Fruit fly (Drosophila melanogaster) whole organism, embryonic: ENCODE data around the gene mRpS7.

Experiments
- Antp ChIP-seq: fragments of 200-800 bp; sonication (Bioruptor generic); optimal IDR thresholded peaks from 3 replicates; lab custom pipeline; 2016; ENCODE audit warnings: missing biosample characterization, missing genetic modification characterization
- Atf-2 ChIP-seq: fragments of 200-800 bp; sonication (Bioruptor generic); optimal IDR thresholded peaks from 2 replicates; lab custom pipeline; 2016; ENCODE audit warnings: missing biosample characterization, missing genetic modification characterization
- B-H2 ChIP-seq: fragments of 200-800 bp; sonication (Bioruptor generic); optimal IDR thresholded peaks from 2 replicates; lab custom pipeline; 2018; ENCODE audit warnings: missing biosample characterization, mild to moderate bottlenecking, missing genetic modification characterization
- BEAF-32 ChIP-seq: fragments of 200-800 bp; sonication (Bioruptor generic); optimal IDR thresholded peaks from 3 replicates; lab custom pipeline; 2017; ENCODE audit warnings: missing biosample characterization, missing genetic modification characterization, mild to moderate bottlenecking, moderate library complexity, missing genetic modification reagents
- CG1024 ChIP-seq: fragments of 200-800 bp; sonication (Bioruptor generic); IDR thresholded peaks from 2 replicates; pipeline ENCODE4 v1.3.6; 2022; ENCODE audit warnings: missing biosample characterization, missing genetic modification characterization
- CG11085 ChIP-seq: fragments of 200-800 bp; sonication (Bioruptor generic); IDR thresholded peaks from 2 replicates; pipeline ENCODE4 v1.3.6; 2022; ENCODE audit warnings: missing biosample characterization, missing genetic modification characterization
- CG11398 ChIP-seq: fragments of 200-800 bp; sonication (Bioruptor generic); optimal IDR thresholded peaks from 2 replicates; lab custom pipeline; 2016; ENCODE audit warnings: missing biosample characterization, missing genetic modification characterization
- CG12155 ChIP-seq: fragments of 200-800 bp; sonication (Bioruptor generic); optimal IDR thresholded peaks from 3 replicates; lab custom pipeline; 2016; ENCODE audit warnings: missing biosample characterization, missing genetic modification characterization
- CG1233 ChIP-seq: fragments of 200-800 bp; sonication (Bioruptor generic); optimal IDR thresholded peaks from 4 replicates; lab custom pipeline; 2018; ENCODE audit warnings: missing biosample characterization, mild to moderate bottlenecking, missing genetic modification characterization
- CG12744 ChIP-seq: fragments of 200-800 bp; sonication (Bioruptor generic); optimal IDR thresholded peaks from 2 replicates; lab custom pipeline; 2016; ENCODE audit warnings: missing biosample characterization, missing genetic modification characterization
- CG15514 ChIP-seq: fragments of 200-800 bp; sonication (Bioruptor generic); optimal IDR thresholded peaks from 3 replicates; lab custom pipeline; 2017; ENCODE audit warnings: missing biosample characterization, missing genetic modification characterization, mild to moderate bottlenecking, moderate library complexity, missing genetic modification reagents
- CG16779 ChIP-seq: fragments of 200-800 bp; sonication (Bioruptor generic); IDR thresholded peaks from 2 replicates; pipeline ENCODE4 v1.3.6; 2022; ENCODE audit warnings: missing biosample characterization, missing genetic modification characterization
- CG31388 ChIP-seq: fragments of 200-800 bp; sonication (Bioruptor generic); optimal IDR thresholded peaks from 2 replicates; lab custom pipeline; 2016; ENCODE audit warnings: missing biosample characterization, missing genetic modification characterization
- CG4404 ChIP-seq: fragments of 200-800 bp; sonication (Bioruptor generic); IDR thresholded peaks from 2 replicates; pipeline ENCODE4 v1.3.6; 2022; ENCODE audit warnings: missing biosample characterization, missing genetic modification characterization
- CG6175 ChIP-seq: fragments of 200-800 bp; sonication (Bioruptor generic); IDR thresholded peaks from 3 replicates; pipeline ENCODE4 v1.3.6; 2022; ENCODE audit warnings: missing biosample characterization, missing genetic modification characterization
- CG7357 ChIP-seq: fragments of 200-800 bp; sonication (Bioruptor generic); IDR thresholded peaks from 3 replicates; pipeline ENCODE4 v1.3.6; 2022; ENCODE audit warnings: missing biosample characterization, missing genetic modification characterization
- CG7928 ChIP-seq: fragments of 200-800 bp; sonication (Bioruptor generic); optimal IDR thresholded peaks from 2 replicates; lab custom pipeline; 2017; ENCODE audit warnings: missing biosample characterization, mild to moderate bottlenecking, missing genetic modification characterization
- CG8359 ChIP-seq: fragments of 200-800 bp; sonication (Bioruptor generic); optimal IDR thresholded peaks from 2 replicates; lab custom pipeline; 2017; ENCODE audit warnings: missing biosample characterization, mild to moderate bottlenecking, missing genetic modification characterization, borderline replicate concordance
- CG8388 ChIP-seq: fragments of 200-800 bp; sonication (Bioruptor generic); optimal IDR thresholded peaks from 2 replicates; lab custom pipeline; 2019; ENCODE audit warnings: missing biosample characterization, mild to moderate bottlenecking, missing genetic modification characterization, moderate library complexity
- CG8924 ChIP-seq: fragments of 200-800 bp; optimal IDR thresholded peaks from 3 replicates; lab custom pipeline; 2019; ENCODE audit warnings: missing biosample characterization, mild to moderate bottlenecking, missing genetic modification characterization, moderate library complexity
- CG9437 ChIP-seq: fragments of 200-800 bp; sonication (Bioruptor generic); optimal IDR thresholded peaks from 2 replicates; lab custom pipeline; 2018; ENCODE audit warnings: missing biosample characterization, mild to moderate bottlenecking, missing genetic modification characterization
- CG9727 ChIP-seq: fragments of 200-800 bp; sonication (Bioruptor generic); optimal IDR thresholded peaks from 3 replicates; lab custom pipeline; 2017; ENCODE audit warnings: missing biosample characterization, mild to moderate bottlenecking, missing genetic modification characterization
- Hmx ChIP-seq: fragments of 200-800 bp; sonication (Bioruptor generic); optimal IDR thresholded peaks from 2 replicates; lab custom pipeline; 2016; ENCODE audit warnings: missing biosample characterization, missing genetic modification characterization
- Hsf ChIP-seq: fragments of 200-800 bp; sonication (Bioruptor generic); optimal IDR thresholded peaks from 3 replicates; lab custom pipeline; 2016; ENCODE audit warnings: missing biosample characterization, missing genetic modification characterization
- Jarid2 ChIP-seq: fragments of 200-800 bp; sonication (Bioruptor generic); optimal IDR thresholded peaks from 3 replicates; lab custom pipeline; 2017; ENCODE audit warnings: mild to moderate bottlenecking, missing biosample characterization, missing genetic modification reagents, missing genetic modification characterization
- MTF-1 ChIP-seq: fragments of 200-800 bp; sonication (Bioruptor generic); optimal IDR thresholded peaks from 2 replicates; lab custom pipeline; 2018; ENCODE audit warnings: missing biosample characterization, mild to moderate bottlenecking, missing genetic modification characterization, borderline replicate concordance
- NfI ChIP-seq: fragments of 200-800 bp; sonication (Bioruptor generic); optimal IDR thresholded peaks from 3 replicates; lab custom pipeline; 2018; ENCODE audit warnings: missing biosample characterization, mild to moderate bottlenecking, missing genetic modification characterization, moderate library complexity
- Pdp1 ChIP-seq, 2 experiments: fragments of 200-800 bp; sonication (Bioruptor generic); optimal IDR thresholded peaks; 3 replicates each; lab custom pipeline; 2016; ENCODE audit warnings: missing biosample characterization in 2 of 2, missing genetic modification characterization in 2 of 2, mild to moderate bottlenecking in 1 of 2, moderate library complexity in 1 of 2
- Taf1 ChIP-seq: fragments of 200-800 bp; sonication (Bioruptor generic); IDR thresholded peaks from 2 replicates; pipeline ENCODE4 v1.3.6; 2022; ENCODE audit warnings: missing biosample characterization, missing genetic modification characterization
- Xrp1 ChIP-seq: fragments of 200-800 bp; sonication (Bioruptor generic); IDR thresholded peaks from 2 replicates; pipeline ENCODE4 v1.3.6; 2022; ENCODE audit warnings: missing biosample characterization, missing genetic modification characterization
- YL-1 ChIP-seq: fragments of 200-800 bp; sonication (Bioruptor generic); optimal IDR thresholded peaks from 3 replicates; lab custom pipeline; 2017; ENCODE audit warnings: missing biosample characterization, mild to moderate bottlenecking, missing genetic modification characterization
- ara ChIP-seq: fragments of 200-800 bp; sonication (Bioruptor generic); IDR thresholded peaks from 2 replicates; pipeline ENCODE4 v1.3.6; 2022; ENCODE audit warnings: missing biosample characterization, missing genetic modification characterization
- az2 ChIP-seq: fragments of 200-800 bp; sonication (Bioruptor generic); optimal IDR thresholded peaks from 3 replicates; lab custom pipeline; 2016; ENCODE audit warnings: missing biosample characterization, missing genetic modification characterization
- br ChIP-seq: fragments of >200 bp; optimal IDR thresholded peaks from 2 replicates; lab custom pipeline; 2017
- cg ChIP-seq: fragments of 200-800 bp; sonication (Bioruptor generic); optimal IDR thresholded peaks from 3 replicates; lab custom pipeline; 2019; ENCODE audit warnings: missing biosample characterization, mild to moderate bottlenecking, missing genetic modification characterization, moderate library complexity
- ci ChIP-seq: fragments of 200-800 bp; sonication (Bioruptor generic); IDR thresholded peaks from 3 replicates; pipeline ENCODE4 v1.3.6; 2022; ENCODE audit warnings: missing biosample characterization, missing genetic modification characterization
- dysf ChIP-seq: fragments of 200-800 bp; sonication (Bioruptor generic); IDR thresholded peaks from 3 replicates; pipeline ENCODE4 v1.3.6; 2022; ENCODE audit warnings: missing biosample characterization, missing genetic modification characterization
- emc ChIP-seq: fragments of 200-800 bp; sonication (Bioruptor generic); optimal IDR thresholded peaks from 2 replicates; lab custom pipeline; 2016; ENCODE audit warnings: missing biosample characterization, missing genetic modification characterization
- fu2 ChIP-seq: fragments of 200-800 bp; sonication (Bioruptor generic); optimal IDR thresholded peaks from 2 replicates; lab custom pipeline; 2016; ENCODE audit warnings: missing biosample characterization, missing genetic modification characterization
- gcm ChIP-seq: fragments of 200-800 bp; sonication (Bioruptor generic); optimal IDR thresholded peaks from 2 replicates; lab custom pipeline; 2019; ENCODE audit warnings: missing biosample characterization, mild to moderate bottlenecking, missing genetic modification characterization, moderate library complexity
- insv ChIP-seq, 2 experiments: fragments of 200-800 bp; sonication (Bioruptor generic); optimal IDR thresholded peaks; 3 replicates each; lab custom pipeline; 2016 to 2018; ENCODE audit warnings: missing biosample characterization in 2 of 2, missing genetic modification characterization in 2 of 2
- jigr1 ChIP-seq: fragments of 200-800 bp; sonication (Bioruptor generic); IDR thresholded peaks from 3 replicates; pipeline ENCODE4 v1.3.6; 2022; ENCODE audit warnings: missing biosample characterization, missing genetic modification characterization
- lilli ChIP-seq: fragments of 200-800 bp; sonication (Bioruptor generic); optimal IDR thresholded peaks from 3 replicates; lab custom pipeline; 2016; ENCODE audit warnings: missing biosample characterization, missing genetic modification characterization
- prd ChIP-seq, 3 experiments: fragments of >200 bp in 2 of 3; fragments of 200-800 bp in 1 of 3; sonication (Bioruptor generic) in 1 of 3; optimal IDR thresholded peaks in 2 of 3; IDR thresholded peaks in 1 of 3; 2 replicates in 2 of 3; 3 replicates in 1 of 3; pipeline versions ENCODE4 v1.3.6 to Lab custom; 2017 to 2022; ENCODE audit warnings: missing biosample characterization in 1 of 3, missing genetic modification characterization in 1 of 3
- rib ChIP-seq: fragments of 200-800 bp; sonication (Bioruptor generic); IDR thresholded peaks from 2 replicates; pipeline ENCODE4 v1.3.6; 2022; ENCODE audit warnings: missing biosample characterization, missing genetic modification characterization
- run ChIP-seq: fragments of 200-800 bp; sonication (Bioruptor generic); optimal IDR thresholded peaks from 3 replicates; lab custom pipeline; 2018; ENCODE audit warnings: missing biosample characterization, mild to moderate bottlenecking, missing genetic modification characterization
- schlank ChIP-seq: fragments of 200-800 bp; sonication (Bioruptor generic); optimal IDR thresholded peaks from 2 replicates; lab custom pipeline; 2018; ENCODE audit warnings: missing biosample characterization, mild to moderate bottlenecking, missing genetic modification characterization
- shn ChIP-seq: fragments of 200-800 bp; sonication (Bioruptor generic); optimal IDR thresholded peaks from 3 replicates; lab custom pipeline; 2016; ENCODE audit warnings: missing biosample characterization, missing genetic modification characterization
- sisA ChIP-seq: fragments of 200-800 bp; sonication (Bioruptor generic); IDR thresholded peaks from 2 replicates; pipeline ENCODE4 v1.3.6; 2022; ENCODE audit warnings: missing biosample characterization, missing genetic modification characterization
- stc ChIP-seq: fragments of 200-800 bp; sonication (Bioruptor generic); IDR thresholded peaks from 2 replicates; pipeline ENCODE4 v1.3.6; 2022; ENCODE audit warnings: missing biosample characterization, missing genetic modification characterization
- tna ChIP-seq: fragments of 200-800 bp; sonication (Bioruptor generic); IDR thresholded peaks from 2 replicates; pipeline ENCODE4 v1.3.6; 2022; ENCODE audit warnings: missing biosample characterization, missing genetic modification characterization; ENCODE audit not compliant: partially characterized antibody

The mRpS7 gene

dm6 chr2L:10362408-10363067 lies 23.9 kb upstream of the mRpS7 start, which contains the start of the genes Cand1 and pim (continued):
- TF ChIP-seq Hsf (GFP tag; lab: Kevin White, UChicago) (no peak), Atf-2 (GFP tag; lab: Kevin White, UChicago) (no peak), ci (GFP tag; lab: Robert Waterston, UW) (no peak), CG11085 (GFP tag; lab: Robert Waterston, UW) (no peak), CG6175 (GFP tag; lab: Robert Waterston, UW) (no peak), ara (GFP tag; lab: Robert Waterston, UW) (no peak), az2 (GFP tag; lab: Kevin White, UChicago) (no peak), CG15514 (GFP tag; lab: Kevin White, UChicago) (peak; percentile 38), B-H2 (GFP tag; lab: Kevin White, UChicago) (no peak), YL-1 (GFP tag; lab: Kevin White, UChicago) (peak; percentile 52), BEAF-32 (GFP tag; lab: Kevin White, UChicago) (peak; percentile 77), emc (GFP tag; lab: Kevin White, UChicago) (no peak), CG4404 (no peak), run (tag; lab: Kevin White, UChicago) (no peak), fu2 (GFP tag; lab: Kevin White, UChicago) (no peak), CG9437 (GFP tag; lab: Kevin White, UChicago) (no peak), CG1024 (GFP tag; lab: Robert Waterston, UW) (no peak), br (lab: Kevin White, UChicago) (no peak), sisA (GFP tag; lab: Robert Waterston, UW) (no peak), CG9727 (no peak), Taf1 (no peak), CG11398 (GFP tag; lab: Kevin White, UChicago) (no peak), CG12155 (GFP tag; lab: Kevin White, UChicago) (peak; percentile 23), jigr1 (GFP tag; lab: Robert Waterston, UW) (no peak), CG8388 (GFP tag; lab: Kevin White, UChicago) (no peak), lilli (GFP tag; lab: Kevin White, UChicago) (no peak), stc (GFP tag; lab: Robert Waterston, UW) (no peak), Antp (no peak), CG8924 (peak; percentile 42), CG8359 (GFP tag; lab: Kevin White, UChicago) (no peak), Pdp1 (GFP tag; optimal IDR thresholded peaks at IDR 0.05; lab: Kevin White, UChicago) (no peak), NfI (GFP tag; lab: Kevin White, UChicago) (no peak), CG7928 (no peak), cg (GFP tag; lab: Kevin White, UChicago) (no peak), CG12744 (no peak), gcm (no peak), insv (GFP tag; optimal IDR thresholded peaks at IDR 0.05; lab: Kevin White, UChicago) (no peak), schlank (tag; lab: Kevin White, UChicago) (no peak), Xrp1 (GFP tag; lab: Robert Waterston, UW) (no peak), rib (GFP tag; lab: Robert Waterston, UW) (no peak), CG1233 (GFP tag; lab: Kevin White, UChicago) (no peak), tna (no peak), shn (GFP tag; lab: Kevin White, UChicago) (no peak), prd (optimal IDR thresholded peaks at IDR 0.05; lab: Kevin White, UChicago) (no peak), prd (GFP tag; IDR thresholded peaks at IDR 0.05; lab: Robert Waterston, UW) (no peak), CG16779 (GFP tag; lab: Robert Waterston, UW) (no peak), CG31388 (GFP tag; lab: Kevin White, UChicago) (no peak), CG7357 (GFP tag; lab: Robert Waterston, UW) (no peak), Hmx (GFP tag; lab: Kevin White, UChicago) (no peak), dysf (GFP tag; lab: Robert Waterston, UW) (no peak), Jarid2 (GFP tag; lab: Kevin White, UChicago) (no peak), MTF-1 (no peak)
